Fruit fly (Drosophila melanogaster) whole organism, wandering third instar larva: ENCODE results near the gene CG32026.

ENCODE experiments used
- Abd-B ChIP-seq: fragments of >200 bp; optimal IDR thresholded peaks from 2 replicates; lab custom pipeline; 2017; ENCODE audit warnings: missing biosample characterization, missing genetic modification characterization
- CrebA ChIP-seq: fragments of 200-800 bp; sonication (Bioruptor generic); optimal IDR thresholded peaks from 2 replicates; lab custom pipeline; 2016; ENCODE audit warnings: missing biosample characterization, mild to moderate bottlenecking, missing genetic modification characterization, borderline replicate concordance
- Dif ChIP-seq: fragments of 200-275, 200-300 bp; sonication (Bioruptor generic); optimal IDR thresholded peaks from 2 replicates; lab custom pipeline; 2018; ENCODE audit warnings: missing biosample characterization, missing genetic modification characterization; ENCODE audit not compliant: partially characterized antibody
- GATAd ChIP-seq: sonication (Bioruptor generic); optimal IDR thresholded peaks from 2 replicates; lab custom pipeline; 2016; ENCODE audit warnings: missing biosample characterization, missing genetic modification characterization
- HLH106 ChIP-seq: fragments of 200-800 bp; optimal IDR thresholded peaks from 3 replicates; lab custom pipeline; 2019; ENCODE audit warnings: missing biosample characterization, mild to moderate bottlenecking, missing genetic modification characterization, moderate library complexity
- Hnf4 ChIP-seq: fragments of 200-800 bp; sonication (Bioruptor generic); optimal IDR thresholded peaks from 2 replicates; lab custom pipeline; 2016; ENCODE audit warnings: missing biosample characterization, mild to moderate bottlenecking, missing genetic modification characterization
- Hr83 ChIP-seq: fragments of 200-300 bp; sonication (Bioruptor generic); optimal IDR thresholded peaks from 2 replicates; lab custom pipeline; 2016; ENCODE audit warnings: missing biosample characterization, mild to moderate bottlenecking, missing genetic modification characterization, moderate library complexity; ENCODE audit not compliant: poor library complexity, severe bottlenecking
- Jra ChIP-seq: sonication (Bioruptor generic); optimal IDR thresholded peaks from 2 replicates; lab custom pipeline; 2016; ENCODE audit warnings: missing biosample characterization, missing genetic modification characterization
- Mio ChIP-seq: sonication (Bioruptor generic); optimal IDR thresholded peaks from 2 replicates; lab custom pipeline; 2016; ENCODE audit warnings: missing biosample characterization, missing genetic modification characterization
- Myc ChIP-seq: fragments of >200 bp; optimal IDR thresholded peaks from 2 replicates; lab custom pipeline; 2017
- N ChIP-seq: fragments of >200 bp; optimal IDR thresholded peaks from 2 replicates; lab custom pipeline; 2018; ENCODE audit warnings: missing biosample characterization, missing external identifiers, missing genetic modification characterization
- OdsH ChIP-seq: fragments of 200-800 bp; sonication (Bioruptor generic); optimal IDR thresholded peaks from 2 replicates; lab custom pipeline; 2016; ENCODE audit warnings: missing biosample characterization, mild to moderate bottlenecking, missing genetic modification characterization
- Rel ChIP-seq, 2 experiments: fragments of 200-800 bp; sonication (Bioruptor generic) in 1 of 2; optimal IDR thresholded peaks; 2 replicates in 1 of 2; 3 replicates in 1 of 2; lab custom pipeline; 2016 to 2019; ENCODE audit warnings: mild to moderate bottlenecking in 2 of 2, missing biosample characterization in 2 of 2, missing genetic modification characterization in 2 of 2, moderate library complexity in 1 of 2
- Sp1 ChIP-seq: fragments of 200-800 bp; sonication (Bioruptor generic); optimal IDR thresholded peaks from 3 replicates; lab custom pipeline; 2019; ENCODE audit warnings: missing biosample characterization, mild to moderate bottlenecking, missing genetic modification characterization, moderate library complexity
- Vsx2 ChIP-seq: fragments of 200-300, 225-300 bp; sonication (Bioruptor generic); optimal IDR thresholded peaks from 2 replicates; lab custom pipeline; 2018; ENCODE audit warnings: missing biosample characterization, missing genetic modification characterization; ENCODE audit not compliant: partially characterized antibody
- brk ChIP-seq: fragments of 200-800 bp; sonication (Bioruptor generic); optimal IDR thresholded peaks from 2 replicates; lab custom pipeline; 2016; ENCODE audit warnings: missing biosample characterization, mild to moderate bottlenecking, missing genetic modification characterization
- dl ChIP-seq, 2 experiments: fragments of 175-275, 200-275 bp in 1 of 2; fragments of 200-275 bp in 1 of 2; sonication (Bioruptor generic); optimal IDR thresholded peaks; lab custom pipeline; 2018; ENCODE audit warnings: mild to moderate bottlenecking in 2 of 2, missing biosample characterization in 2 of 2, missing genetic modification characterization in 2 of 2, moderate library complexity in 2 of 2; ENCODE audit not compliant: partially characterized antibody in 2 of 2, insufficient read depth in 1 of 2
- dsf ChIP-seq: sonication (Bioruptor generic); optimal IDR thresholded peaks from 2 replicates; lab custom pipeline; 2016; ENCODE audit warnings: missing biosample characterization, missing genetic modification characterization, borderline replicate concordance
- ey ChIP-seq: fragments of 200-800 bp; sonication (Bioruptor generic); optimal IDR thresholded peaks from 2 replicates; lab custom pipeline; 2016; ENCODE audit warnings: missing biosample characterization, missing genetic modification characterization
- foxo ChIP-seq, 2 experiments: fragments of 200-800 bp; sonication (Bioruptor generic); optimal IDR thresholded peaks; 2 replicates in 1 of 2; 3 replicates in 1 of 2; lab custom pipeline; 2016 to 2017; ENCODE audit warnings: missing biosample characterization in 2 of 2, missing genetic modification characterization in 2 of 2
- fru ChIP-seq: fragments of 200-800 bp; sonication (Bioruptor generic); optimal IDR thresholded peaks from 3 replicates; lab custom pipeline; 2016; ENCODE audit warnings: missing biosample characterization, mild to moderate bottlenecking, missing genetic modification characterization
- h ChIP-seq: fragments of 200-800 bp; sonication (Bioruptor generic); optimal IDR thresholded peaks from 3 replicates; lab custom pipeline; 2016; ENCODE audit warnings: missing biosample characterization, mild to moderate bottlenecking, missing genetic modification characterization
- jim ChIP-seq: fragments of 175-275, 200-325 bp; sonication (Bioruptor generic); optimal IDR thresholded peaks from 2 replicates; lab custom pipeline; 2016; ENCODE audit warnings: missing biosample characterization, mild to moderate bottlenecking, missing genetic modification characterization
- lola ChIP-seq: fragments of >200 bp; optimal IDR thresholded peaks from 2 replicates; lab custom pipeline; 2017; ENCODE audit warnings: missing biosample characterization, missing genetic modification characterization
- pan ChIP-seq: fragments of >200 bp; optimal IDR thresholded peaks from 2 replicates; lab custom pipeline; 2017
- psq ChIP-seq: fragments of 200-800 bp; sonication (Bioruptor generic); optimal IDR thresholded peaks from 3 replicates; lab custom pipeline; 2017; ENCODE audit warnings: missing biosample characterization, mild to moderate bottlenecking, missing genetic modification characterization, moderate library complexity
- sage ChIP-seq: fragments of 200-800 bp; sonication (Bioruptor generic); optimal IDR thresholded peaks from 2 replicates; lab custom pipeline; 2016; ENCODE audit warnings: missing biosample characterization, mild to moderate bottlenecking, missing genetic modification characterization
- sv ChIP-seq: fragments of 200-800 bp; sonication (Bioruptor generic); optimal IDR thresholded peaks from 3 replicates; lab custom pipeline; 2016; ENCODE audit warnings: missing biosample characterization, missing genetic modification characterization
- tai ChIP-seq: sonication (Bioruptor generic); optimal IDR thresholded peaks from 2 replicates; lab custom pipeline; 2016; ENCODE audit warnings: missing biosample characterization, missing genetic modification characterization
- usp ChIP-seq: fragments of >200 bp; optimal IDR thresholded peaks from 2 replicates; lab custom pipeline; 2017; ENCODE audit warnings: missing biosample characterization, missing genetic modification characterization
- woc ChIP-seq: sonication (Bioruptor generic); optimal IDR thresholded peaks from 2 replicates; lab custom pipeline; 2016; ENCODE audit warnings: missing biosample characterization, mild to moderate bottlenecking, missing genetic modification characterization

CG32026 gene

dm6 chr3L:8836162-8836561 is at the start of gene CG32026:
TSS of gene CG32026 (plus strand) at chr3L:8836462.
- TF ChIP-seq sage (GFP tag; lab: Kevin White, UChicago) (no peak), fru (no peak), jim (GFP tag; lab: Kevin White, UChicago) (no peak), CrebA (no peak), sv (GFP tag; lab: Kevin White, UChicago) (no peak), Hr83 (GFP tag; lab: Kevin White, UChicago) (no peak)

DNA sequence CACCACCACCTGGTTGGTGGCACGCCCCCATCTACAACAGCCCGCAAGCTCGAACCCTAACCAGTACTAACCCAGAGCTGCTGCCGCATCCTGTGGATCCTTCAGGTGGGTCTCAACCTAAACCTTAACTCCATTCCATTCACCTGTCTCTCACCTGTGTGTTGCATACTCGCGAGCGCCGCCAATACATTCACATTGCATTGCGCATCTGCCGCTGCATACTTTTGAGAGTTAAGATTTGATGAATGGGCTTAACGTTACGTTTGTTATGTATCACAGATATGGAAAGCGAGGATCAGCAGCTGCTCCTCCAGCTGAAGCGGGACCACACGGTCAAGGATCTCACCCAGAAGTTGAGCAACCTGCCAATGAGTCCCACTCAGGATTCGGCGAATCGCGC is 49.0 kb upstream of the CG32026 start:
- TF ChIP-seq Dif (GFP tag; lab: Kevin White, UChicago) (no peak), Myc (lab: Kevin White, UChicago) (peak; percentile 84), N (GFP tag; lab: Kevin White, UChicago) (peak; percentile 88), Vsx2 (peak; percentile 68), Abd-B (GFP tag; lab: Kevin White, UChicago) (peak; percentile 39), woc (no peak), Hnf4 (GFP tag; lab: Kevin White, UChicago) (no peak)

- no peak for TF ChIP-seq Dif (GFP tag; lab: Kevin White, UChicago)
- TF ChIP-seq woc, result no peak
- no peak for TF ChIP-seq ey (GFP tag; lab: Kevin White, UChicago)
- no peak for TF ChIP-seq Hr83 (GFP tag; lab: Kevin White, UChicago)
- TF ChIP-seq psq (GFP tag; lab: Kevin White, UChicago), result no peak
- TF ChIP-seq Vsx2, result no peak
- TF ChIP-seq Jra, result no peak
- no peak for TF ChIP-seq dsf (GFP tag; lab: Kevin White, UChicago)
- TF ChIP-seq h (GFP tag; lab: Kevin White, UChicago), result no peak
- TF ChIP-seq pan (lab: Kevin White, UChicago), result no peak
- no peak for TF ChIP-seq Rel (GFP tag; optimal IDR thresholded peaks at IDR 0.05; lab: Kevin White, UChicago)
- no peak for TF ChIP-seq Rel (tag; optimal IDR thresholded peaks at IDR 0.05; lab: Kevin White, UChicago)
These were observed 48.6 kb upstream of the CG32026 start for dm6 chr3L:8787701-8788100.

dm6 chr3L:8788445-8788844 is 47.8 kb upstream of the CG32026 start, which contains the start of gene Acbp5:
TSS of gene Acbp5 (minus strand) at chr3L:8788545.
- TF ChIP-seq Abd-B (GFP tag; lab: Kevin White, UChicago) (no peak), Hr83 (GFP tag; lab: Kevin White, UChicago) (no peak), GATAd (GFP tag; lab: Kevin White, UChicago) (no peak), Jra (no peak), sv (GFP tag; lab: Kevin White, UChicago) (no peak), N (GFP tag; lab: Kevin White, UChicago) (no peak), usp (GFP tag; lab: Kevin White, UChicago) (no peak), h (GFP tag; lab: Kevin White, UChicago) (no peak), Sp1 (no peak)
- TF ChIP-seq, all 38 proteins: peak for 0

DNA sequence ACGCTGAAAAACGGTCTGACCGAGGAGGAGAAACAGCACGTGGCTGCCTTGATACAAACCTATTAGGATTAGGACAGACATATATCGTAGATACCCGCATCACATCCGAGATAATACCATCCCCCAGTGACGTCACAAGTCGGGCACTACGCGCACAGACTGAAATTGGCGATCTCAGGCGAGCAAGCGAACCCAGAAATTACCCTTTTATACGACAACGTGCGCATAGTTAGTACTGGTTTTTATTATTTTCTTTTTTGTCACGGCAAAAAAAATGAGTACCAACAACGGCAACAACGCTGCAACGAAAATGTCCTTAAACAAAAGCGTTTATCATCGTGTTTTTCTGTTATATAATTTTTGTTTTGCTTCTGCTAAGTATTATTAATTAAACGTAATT is 38.1 kb upstream of the CG32026 start:
- no peak for TF ChIP-seq Myc (lab: Kevin White, UChicago)
- no peak for TF ChIP-seq GATAd (GFP tag; lab: Kevin White, UChicago)
- TF ChIP-seq brk (GFP tag; lab: Kevin White, UChicago), result no peak
- no peak for TF ChIP-seq Mio (GFP tag; lab: Kevin White, UChicago)
- no peak for TF ChIP-seq HLH106
- TF ChIP-seq pan (lab: Kevin White, UChicago), result no peak
- TF ChIP-seq psq (GFP tag; lab: Kevin White, UChicago), result no peak
- TF ChIP-seq dsf (GFP tag; lab: Kevin White, UChicago), result no peak
- no peak for TF ChIP-seq Sp1
- no peak for TF ChIP-seq fru
- TF ChIP-seq dl (GFP tag; optimal IDR thresholded peaks at IDR 0.05; lab: Kevin White, UChicago; ENCODE audit: insufficient read depth in 1 of 2, partially characterized antibody in 2 of 2), result no peak
- no peak for TF ChIP-seq OdsH (GFP tag; lab: Kevin White, UChicago)
- no peak for TF ChIP-seq Vsx2
- TF ChIP-seq Hnf4 (GFP tag; lab: Kevin White, UChicago), result no peak
- TF ChIP-seq tai, result no peak
- no peak for TF ChIP-seq lola
- no peak for TF ChIP-seq CrebA
- TF ChIP-seq foxo (GFP tag; optimal IDR thresholded peaks at IDR 0.05; lab: Kevin White, UChicago), result no peak
